Worm (Caenorhabditis elegans): ENCODE measurements around the gene gcy-12.

gcy-12 gene

ce11 chrII:5326891-5327290 is 15.0 kb downstream of the gcy-12 start:
- TF ChIP-seq ceh-82 (tag; optimal IDR thresholded peaks at IDR 0.05) (no peak), sma-9 (GFP tag; optimal IDR thresholded peaks at IDR 0.05) (peak; percentile 17), sma-9 (tag; optimal IDR thresholded peaks at IDR 0.05) (no peak)

DNA sequence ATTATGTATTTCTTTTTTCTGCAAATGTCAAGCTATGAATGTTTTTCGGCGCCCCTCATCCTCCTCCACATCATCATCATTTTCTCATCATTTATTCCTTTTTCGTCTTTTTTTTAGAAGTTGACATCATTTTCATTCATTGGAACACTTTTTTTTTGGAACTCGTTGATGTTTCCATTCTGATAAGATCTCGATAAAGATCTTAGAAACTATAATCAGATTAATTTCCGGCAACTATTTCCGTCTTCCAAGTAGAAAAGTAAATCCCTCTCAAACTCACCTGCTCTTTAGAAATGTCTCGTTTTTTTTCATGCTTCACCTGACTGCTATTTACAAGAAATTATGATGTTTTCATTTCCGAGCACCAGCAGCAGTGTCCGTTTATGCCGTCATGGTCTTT is 17.1 kb downstream of the gcy-12 start:
- TF ChIP-seq nhr-6 (tag; optimal IDR thresholded peaks at IDR 0.05) (no peak), mdl-1 (tag; optimal IDR thresholded peaks at IDR 0.05) (no peak), nhr-23 (tag; optimal IDR thresholded peaks at IDR 0.05) (no peak), lin-39 (tag; optimal IDR thresholded peaks at IDR 0.05) (no peak), sma-9 (GFP tag; optimal IDR thresholded peaks at IDR 0.05) (peak; percentile 3), sma-9 (tag; optimal IDR thresholded peaks at IDR 0.05) (no peak), nhr-129 (tag; optimal IDR thresholded peaks at IDR 0.05) (no peak), nhr-21 (tag; optimal IDR thresholded peaks at IDR 0.05) (peak; percentile 28), elt-1 (tag; optimal IDR thresholded peaks at IDR 0.05) (peak; percentile 25), snpc-4 (tag; optimal IDR thresholded peaks at IDR 0.05) (no peak), nhr-10 (tag; optimal IDR thresholded peaks at IDR 0.05) (no peak), zag-1 (tag; optimal IDR thresholded peaks at IDR 0.05) (no peak), lsy-2 (tag; optimal IDR thresholded peaks at IDR 0.05) (peak in 1 of 2 experiments; percentile 2)

DNA sequence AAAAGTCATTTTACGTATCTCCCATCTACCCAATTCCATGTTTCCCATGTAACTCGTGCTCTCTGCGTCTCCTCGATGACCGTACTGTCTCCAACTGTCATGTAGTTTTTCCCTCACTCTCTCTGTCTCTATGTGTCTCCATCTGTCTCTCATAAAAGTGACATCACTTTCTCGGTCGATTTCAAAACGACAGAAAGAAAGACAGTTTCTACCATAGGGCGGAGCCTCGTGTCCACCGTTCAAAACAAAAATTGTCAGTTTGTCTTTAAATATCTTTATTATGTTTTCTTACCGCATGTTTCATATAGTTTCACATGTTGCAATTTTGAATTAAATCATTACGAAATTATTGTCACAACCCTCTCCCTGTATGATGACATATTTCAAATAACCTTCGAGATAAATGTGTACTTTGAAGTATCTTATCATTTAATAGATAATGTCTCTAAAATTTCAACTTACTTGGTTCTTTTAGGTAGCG is 18.4 kb downstream of the gcy-12 start:
- peak; percentile 39 for TF ChIP-seq mab-5 (tag; optimal IDR thresholded peaks at IDR 0.05)
- peak; percentile 69 for TF ChIP-seq blmp-1 (tag; optimal IDR thresholded peaks at IDR 0.05; ENCODE audit: insufficient read depth)
- peak; percentile 12 to 87 for TF ChIP-seq lsy-2 (tag; optimal IDR thresholded peaks at IDR 0.05)
- peak; percentile 30 for TF ChIP-seq elt-1 (tag; optimal IDR thresholded peaks at IDR 0.05)
- TF ChIP-seq nhr-129 (tag; optimal IDR thresholded peaks at IDR 0.05): peak; percentile 90
- TF ChIP-seq crh-2 (tag; optimal IDR thresholded peaks at IDR 0.05): peak; percentile 87
- TF ChIP-seq unc-62 (GFP tag; optimal IDR thresholded peaks at IDR 0.05): peak; percentile 85
- peak; percentile 94 for TF ChIP-seq nhr-6 (tag; optimal IDR thresholded peaks at IDR 0.05)
- no peak for TF ChIP-seq dmd-4 (tag; optimal IDR thresholded peaks at IDR 0.05)
- peak; percentile 77 for TF ChIP-seq Y55F3AM.14 (GFP tag; optimal IDR thresholded peaks at IDR 0.05)
- peak; percentile 93 for TF ChIP-seq nhr-25 (tag; optimal IDR thresholded peaks at IDR 0.05)
- no peak for TF ChIP-seq zag-1 (tag; optimal IDR thresholded peaks at IDR 0.05)
- TF ChIP-seq ztf-11 (tag; optimal IDR thresholded peaks at IDR 0.05): no peak
- peak; percentile 94 for TF ChIP-seq fos-1 (tag; optimal IDR thresholded peaks at IDR 0.05)
- TF ChIP-seq nhr-237 (tag; optimal IDR thresholded peaks at IDR 0.05): no peak
- TF ChIP-seq sma-3 (GFP tag; optimal IDR thresholded peaks at IDR 0.05): peak; percentile 95
- peak; percentile 67 for TF ChIP-seq lin-13 (GFP tag; optimal IDR thresholded peaks at IDR 0.05)
- TF ChIP-seq sem-4 (tag; optimal IDR thresholded peaks at IDR 0.05): peak; percentile 83
- peak; percentile 85 for TF ChIP-seq C34F6.9 (tag; optimal IDR thresholded peaks at IDR 0.05)
- no peak for TF ChIP-seq skn-1 (tag; optimal IDR thresholded peaks at IDR 0.05)
- TF ChIP-seq ceh-16 (tag; optimal IDR thresholded peaks at IDR 0.05): peak; percentile 34
- peak; percentile 92 for TF ChIP-seq nhr-21 (tag; optimal IDR thresholded peaks at IDR 0.05)
- TF ChIP-seq lin-11 (tag; optimal IDR thresholded peaks at IDR 0.05): no peak
- TF ChIP-seq snpc-4 (tag; optimal IDR thresholded peaks at IDR 0.05): peak; percentile 4
- TF ChIP-seq egl-27 (tag; optimal IDR thresholded peaks at IDR 0.05): peak; percentile 89
- peak; percentile 48 for TF ChIP-seq ama-1 (optimal IDR thresholded peaks at IDR 0.05)
- no peak for TF ChIP-seq nhr-10 (tag; optimal IDR thresholded peaks at IDR 0.05)
- no peak for TF ChIP-seq aly-2 (tag; optimal IDR thresholded peaks at IDR 0.05)
- TF ChIP-seq sma-9 (GFP tag; optimal IDR thresholded peaks at IDR 0.05): peak; percentile 98
- peak; percentile 82 for TF ChIP-seq sma-9 (tag; optimal IDR thresholded peaks at IDR 0.05)
- TF ChIP-seq F13H6.1 (tag; optimal IDR thresholded peaks at IDR 0.05): peak; percentile 92
- TF ChIP-seq mdl-1 (tag; optimal IDR thresholded peaks at IDR 0.05): peak; percentile 64 to 71
- no peak for TF ChIP-seq peb-1 (tag; optimal IDR thresholded peaks at IDR 0.05)
- no peak for TF ChIP-seq nhr-11 (tag; optimal IDR thresholded peaks at IDR 0.05)
- TF ChIP-seq alr-1 (tag; optimal IDR thresholded peaks at IDR 0.05): no peak
- peak; percentile 84 for TF ChIP-seq unc-55 (GFP tag; optimal IDR thresholded peaks at IDR 0.05)
- peak; percentile 67 for TF ChIP-seq gmeb-1 (tag; optimal IDR thresholded peaks at IDR 0.05)
- TF ChIP-seq ztf-4 (tag; optimal IDR thresholded peaks at IDR 0.05): peak; percentile 79
- TF ChIP-seq unc-39 (tag; optimal IDR thresholded peaks at IDR 0.05): no peak
- TF ChIP-seq R02D3.7 (tag; optimal IDR thresholded peaks at IDR 0.05): no peak
- TF ChIP-seq nhr-77 (tag; optimal IDR thresholded peaks at IDR 0.05): peak; percentile 44
